Fruit fly (Drosophila melanogaster) whole organism, pupa: ENCODE results near the gene CecA1.

ENCODE experiments used
- CG10348 ChIP-seq: fragments of 200-800 bp; sonication (Bioruptor generic); IDR thresholded peaks from 2 replicates; pipeline ENCODE4 v1.3.6; 2022; ENCODE audit warnings: missing biosample characterization, missing genetic modification characterization
- CG12605 ChIP-seq: fragments of 200-800 bp; sonication (Bioruptor generic); IDR thresholded peaks from 2 replicates; pipeline ENCODE4 v1.3.6; 2022; ENCODE audit warnings: missing biosample characterization, missing genetic modification characterization
- CG13204 ChIP-seq: fragments of 200-800 bp; sonication (Bioruptor generic); optimal IDR thresholded peaks from 2 replicates; lab custom pipeline; 2018; ENCODE audit warnings: missing biosample characterization, mild to moderate bottlenecking, missing genetic modification characterization, moderate library complexity
- CG14655 ChIP-seq: fragments of 200-800 bp; sonication (Bioruptor generic); optimal IDR thresholded peaks from 3 replicates; lab custom pipeline; 2017; ENCODE audit warnings: mild to moderate bottlenecking, missing biosample characterization, missing genetic modification reagents, missing genetic modification characterization
- CG15710 ChIP-seq: fragments of 200-800 bp; sonication (Bioruptor generic); optimal IDR thresholded peaks from 2 replicates; lab custom pipeline; 2018; ENCODE audit warnings: missing biosample characterization, mild to moderate bottlenecking, missing genetic modification characterization, moderate library complexity
- CG17806 ChIP-seq: fragments of 200-800 bp; sonication (Bioruptor generic); optimal IDR thresholded peaks from 2 replicates; lab custom pipeline; 2018; ENCODE audit warnings: missing biosample characterization, mild to moderate bottlenecking, missing genetic modification characterization, moderate library complexity
- CG32121 ChIP-seq: fragments of 200-800 bp; sonication (Bioruptor generic); IDR thresholded peaks from 2 replicates; pipeline ENCODE4 v1.3.6; 2022; ENCODE audit warnings: missing biosample characterization, missing genetic modification characterization
- CG34367 ChIP-seq: fragments of 200-800 bp; sonication (Bioruptor generic); optimal IDR thresholded peaks from 2 replicates; lab custom pipeline; 2018; ENCODE audit warnings: missing biosample characterization, mild to moderate bottlenecking, missing genetic modification characterization
- CG4496 ChIP-seq: fragments of 200-800 bp; sonication (Bioruptor generic); IDR thresholded peaks from 3 replicates; pipeline ENCODE4 v1.3.6; 2022; ENCODE audit warnings: missing biosample characterization, missing genetic modification characterization
- CG8159 ChIP-seq: fragments of 200-800 bp; sonication (Bioruptor generic); optimal IDR thresholded peaks from 3 replicates; lab custom pipeline; 2018; ENCODE audit warnings: missing biosample characterization, mild to moderate bottlenecking, missing genetic modification characterization, moderate library complexity
- CG8301 ChIP-seq: fragments of 200-800 bp; sonication (Bioruptor generic); optimal IDR thresholded peaks from 2 replicates; lab custom pipeline; 2018; ENCODE audit warnings: missing biosample characterization, mild to moderate bottlenecking, missing genetic modification characterization
- CG9948 ChIP-seq: fragments of 200-800 bp; sonication (Bioruptor generic); optimal IDR thresholded peaks from 2 replicates; lab custom pipeline; 2018; ENCODE audit warnings: missing biosample characterization, mild to moderate bottlenecking, missing genetic modification characterization, moderate library complexity
- D1 ChIP-seq: fragments of 200-800 bp; sonication (Bioruptor generic); optimal IDR thresholded peaks from 2 replicates; lab custom pipeline; 2018; ENCODE audit warnings: missing biosample characterization, mild to moderate bottlenecking, missing genetic modification characterization, moderate library complexity
- EcR ChIP-seq: fragments of 200-800 bp; sonication (Bioruptor generic); optimal IDR thresholded peaks from 3 replicates; lab custom pipeline; 2019; ENCODE audit warnings: missing biosample characterization, missing genetic modification characterization, mild to moderate bottlenecking, moderate library complexity, missing genetic modification reagents
- Ets98B ChIP-seq: fragments of 200-800 bp; sonication (Bioruptor generic); IDR thresholded peaks from 2 replicates; pipeline ENCODE4 v1.3.6; 2022; ENCODE audit warnings: missing biosample characterization, missing genetic modification characterization
- Pif1A ChIP-seq: fragments of 200-800 bp; sonication (Bioruptor generic); optimal IDR thresholded peaks from 3 replicates; lab custom pipeline; 2016; ENCODE audit warnings: missing biosample characterization, missing genetic modification characterization
- Pif1B ChIP-seq: fragments of 200-800 bp; sonication (Bioruptor generic); optimal IDR thresholded peaks from 3 replicates; lab custom pipeline; 2016; ENCODE audit warnings: missing biosample characterization, missing genetic modification characterization
- Snoo ChIP-seq: fragments of 200-800 bp; sonication (Bioruptor generic); optimal IDR thresholded peaks from 3 replicates; lab custom pipeline; 2017; ENCODE audit warnings: missing biosample characterization, mild to moderate bottlenecking, missing genetic modification characterization, inconsistent platforms
- fd96Ca ChIP-seq: fragments of 200-800 bp; sonication (Bioruptor generic); IDR thresholded peaks from 3 replicates; pipeline ENCODE4 v1.3.6; 2022; ENCODE audit warnings: missing biosample characterization, missing genetic modification characterization
- gl ChIP-seq: fragments of 200-800 bp; sonication (Bioruptor generic); optimal IDR thresholded peaks from 2 replicates; lab custom pipeline; 2018; ENCODE audit warnings: missing biosample characterization, mild to moderate bottlenecking, missing genetic modification characterization
- rn ChIP-seq: fragments of 200-800 bp; sonication (Bioruptor generic); IDR thresholded peaks from 2 replicates; pipeline ENCODE4 v1.3.6; 2022; ENCODE audit warnings: missing biosample characterization, missing genetic modification characterization

The CecA1 gene

DNA sequence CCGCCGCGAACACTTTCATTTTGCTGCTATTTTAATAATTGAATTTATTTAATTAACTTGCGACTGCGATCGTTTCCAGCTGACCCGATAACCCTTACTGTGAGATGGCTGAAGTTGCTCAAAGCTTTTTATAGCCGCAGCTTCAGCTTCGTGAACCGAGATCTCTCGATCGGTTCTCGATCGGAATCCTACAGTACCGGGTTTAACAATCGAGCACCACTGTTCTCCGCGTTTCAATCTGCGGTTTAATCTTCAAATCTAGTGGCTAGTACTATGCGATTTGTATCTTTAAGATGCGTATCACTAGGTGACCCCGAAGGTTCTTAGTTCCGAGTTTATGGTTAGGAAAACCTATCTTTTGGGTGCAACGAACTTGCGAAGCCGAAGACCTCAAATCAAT lies 35.9 kb downstream of the CecA1 start, which contains the start of gene CG9733:
Gene CG9733 (minus strand): TSS at position 101 of the 400 bp plus-strand sequence.
- TF ChIP-seq CG4496 (no peak), fd96Ca (GFP tag; lab: Robert Waterston, UW) (no peak), CG10348 (no peak)
- TF ChIP-seq, all 21 proteins: peak for 0

dm6 chr3R:30247802-30248363 lies 37.2 kb downstream of the CecA1 start:
- TF ChIP-seq CG14655 (GFP tag; lab: Kevin White, UChicago) = no peak
- peak; percentile 45; the same call in 1 of the 3 replicates for TF ChIP-seq CG4496
- TF ChIP-seq CG12605 (GFP tag; lab: Robert Waterston, UW) = peak; percentile 58

DNA sequence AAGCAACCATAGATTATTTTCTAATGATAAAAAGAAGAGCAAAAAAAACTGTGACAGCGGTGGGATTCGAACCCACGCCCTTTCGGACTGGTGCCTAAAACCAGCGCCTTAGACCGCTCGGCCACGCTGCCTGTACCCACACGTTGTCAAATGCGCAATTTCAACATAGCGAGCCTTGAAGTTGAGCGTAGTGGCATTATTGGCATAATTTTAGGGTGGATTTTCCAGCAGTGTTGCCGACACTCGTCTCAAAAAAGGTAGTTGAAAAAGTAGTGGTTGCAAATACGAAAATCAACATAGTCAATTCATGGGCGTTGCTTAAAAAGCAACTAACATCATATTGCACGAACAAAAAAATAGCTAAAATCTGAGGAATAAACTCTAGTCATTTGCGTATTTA lies 37.9 kb downstream of the CecA1 start:
- no peak for TF ChIP-seq CG9948 (tag; lab: Kevin White, UChicago)
- TF ChIP-seq CG32121 (GFP tag; lab: Robert Waterston, UW) = no peak
- TF ChIP-seq Ets98B (GFP tag; lab: Robert Waterston, UW) = peak; percentile 22; the same call in 1 of the 2 replicates
- no peak for TF ChIP-seq D1 (tag; lab: Kevin White, UChicago)
- no peak for TF ChIP-seq rn (GFP tag; lab: Robert Waterston, UW)
- TF ChIP-seq CG12605 (GFP tag; lab: Robert Waterston, UW) = 0 out of 2 replicates have a peak, but pooled peaks have one; percentile 11
- no peak for TF ChIP-seq CG4496
- no peak for TF ChIP-seq CG15710

DNA sequence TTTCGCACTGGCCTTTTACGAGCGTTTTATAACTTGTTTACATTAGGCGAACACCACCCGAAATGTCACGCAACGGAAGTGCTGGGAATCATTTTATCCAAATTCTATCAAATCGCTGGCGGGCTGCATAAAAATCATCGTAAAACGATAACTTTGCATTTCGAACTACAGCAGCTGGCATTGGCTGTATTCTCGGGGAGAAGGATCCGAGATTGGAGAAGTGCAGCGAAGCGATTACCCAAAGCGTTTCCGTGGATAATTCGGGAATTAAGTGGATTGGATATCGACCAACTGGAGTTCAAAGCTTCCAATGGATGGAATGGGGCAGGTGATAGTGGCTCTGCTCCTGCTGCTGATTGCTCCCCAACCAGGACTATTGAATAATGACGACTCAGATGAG lies 38.6 kb downstream of the CecA1 start, which contains the start of gene CG34299:
Gene CG34299 (plus strand): TSS at position 301 of the 400 bp plus-strand sequence.
- TF ChIP-seq CG12605 (GFP tag; lab: Robert Waterston, UW) = no peak
- no peak for TF ChIP-seq CG13204 (GFP tag; lab: Kevin White, UChicago)
- no peak for TF ChIP-seq CG8301 (tag; lab: Kevin White, UChicago)
- TF ChIP-seq CG15710 = no peak
- no peak for TF ChIP-seq EcR
- TF ChIP-seq fd96Ca (GFP tag; lab: Robert Waterston, UW) = no peak
- TF ChIP-seq Pif1B (GFP tag; lab: Kevin White, UChicago) = no peak

dm6 chr3R:30250496-30250978 lies 39.9 kb downstream of the CecA1 start, which contains the start of gene CG9682:
CG9682 (plus strand) TSS chr3R:30250928.
- TF ChIP-seq CG17806 = no peak
- TF ChIP-seq CG4496 = no peak
- no peak for TF ChIP-seq CG8301 (tag; lab: Kevin White, UChicago)
- no peak for TF ChIP-seq CG13204 (GFP tag; lab: Kevin White, UChicago)
- no peak for TF ChIP-seq CG9948 (tag; lab: Kevin White, UChicago)
- no peak for TF ChIP-seq rn (GFP tag; lab: Robert Waterston, UW)

dm6 chr3R:30252317-30252716 lies 41.6 kb downstream of the CecA1 start:
- TF ChIP-seq Pif1B (GFP tag; lab: Kevin White, UChicago) (no peak), CG4496 (no peak)

- TF ChIP-seq D1 (tag; lab: Kevin White, UChicago) (no peak), CG12605 (GFP tag; lab: Robert Waterston, UW) (no peak), CG14655 (GFP tag; lab: Kevin White, UChicago) (no peak), Snoo (tag; lab: Kevin White, UChicago) (no peak), Ets98B (GFP tag; lab: Robert Waterston, UW) (no peak), CG9948 (tag; lab: Kevin White, UChicago) (no peak), CG32121 (GFP tag; lab: Robert Waterston, UW) (no peak), CG8159 (tag; lab: Kevin White, UChicago) (no peak), CG17806 (no peak), gl (tag; lab: Kevin White, UChicago) (no peak), CG15710 (no peak)
Measured at dm6 chr3R:30252882-30253281, 42.2 kb downstream of the CecA1 start, which contains the start of gene CG18404. CG18404 (plus strand) TSS chr3R:30253182.

DNA sequence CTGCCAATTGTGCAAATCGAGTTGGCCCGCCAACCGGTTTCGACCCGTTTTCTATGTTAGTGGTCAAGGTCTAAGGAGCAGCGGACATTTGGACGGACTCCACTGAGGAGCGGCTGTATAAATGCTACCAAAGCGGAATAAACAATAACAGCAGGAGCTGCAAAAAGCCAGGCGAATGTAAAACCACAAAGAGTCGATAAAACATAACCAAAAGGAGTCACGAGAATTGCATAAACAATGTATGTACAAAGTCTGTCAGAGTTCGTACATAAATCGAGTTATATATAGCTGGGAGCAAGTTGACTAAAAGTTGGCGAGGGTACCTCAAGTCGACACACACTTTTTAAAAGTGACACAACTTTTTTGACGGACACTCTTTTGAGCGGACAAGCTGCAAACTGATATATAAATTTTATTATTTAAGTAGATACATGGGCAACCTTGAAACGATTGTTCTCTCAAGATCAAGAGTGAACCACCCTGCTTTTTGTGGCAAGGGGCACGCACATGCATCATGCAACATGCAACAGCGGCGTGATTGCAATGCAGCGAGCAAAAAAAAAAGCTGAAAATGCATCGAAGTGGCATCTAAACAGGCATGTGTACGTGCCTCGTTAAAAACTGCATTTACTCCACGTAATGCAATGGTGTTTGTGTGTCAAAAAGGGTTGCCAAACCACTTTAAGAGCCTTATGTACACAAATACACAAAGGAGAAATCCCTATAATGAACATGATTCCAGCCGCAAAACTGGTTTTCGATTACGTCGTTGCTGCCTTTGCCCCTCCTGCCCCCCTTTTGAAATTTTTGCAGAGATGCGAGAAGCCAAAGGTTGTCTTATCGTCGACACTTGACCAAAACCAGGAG lies 44.8 kb downstream of the CecA1 start:
- TF ChIP-seq fd96Ca (GFP tag; lab: Robert Waterston, UW) (peak; percentile 96), CG14655 (GFP tag; lab: Kevin White, UChicago) (peak; percentile 95), CG32121 (GFP tag; lab: Robert Waterston, UW) (peak; percentile 90), Pif1B (GFP tag; lab: Kevin White, UChicago) (peak; percentile 98), CG4496 (peak; percentile 97), rn (GFP tag; lab: Robert Waterston, UW) (peak; percentile 84), CG34367 (tag; lab: Kevin White, UChicago) (peak; percentile 97), CG13204 (GFP tag; lab: Kevin White, UChicago) (peak; percentile 94), CG12605 (GFP tag; lab: Robert Waterston, UW) (peak; percentile 97), CG9948 (tag; lab: Kevin White, UChicago) (peak; percentile 97), D1 (tag; lab: Kevin White, UChicago) (peak; percentile 91), Pif1A (peak; percentile 95), CG17806 (peak; percentile 97), CG10348 (peak; percentile 46; the same call in 1 of the 2 replicates), Snoo (tag; lab: Kevin White, UChicago) (peak; percentile 94), gl (tag; lab: Kevin White, UChicago) (peak; percentile 96), EcR (peak; percentile 73), CG15710 (peak; percentile 97), CG8159 (tag; lab: Kevin White, UChicago) (peak; percentile 97), Ets98B (GFP tag; lab: Robert Waterston, UW) (peak; percentile 90), CG8301 (tag; lab: Kevin White, UChicago) (peak; percentile 92)
